Worm (Caenorhabditis elegans) whole organism, late embryonic: Measurements from ENCODE around the gene T26A5.2.

Experiments
- C38D4.7 ChIP-seq: fragments of 200-800 bp; sonication (Bioruptor generic); optimal IDR thresholded peaks from 2 replicates; lab custom pipeline; 2018; ENCODE audit warnings: mild to moderate bottlenecking, missing genetic modification characterization, moderate library complexity, missing compliant biosample characterization
- K02D7.2 ChIP-seq: sonication (generic microtip); optimal IDR thresholded peaks from 2 replicates; lab custom pipeline; 2017; ENCODE audit warnings: mild to moderate bottlenecking, missing genetic modification characterization, missing compliant biosample characterization
- Y22D7AL.16 ChIP-seq: sonication (generic microtip); optimal IDR thresholded peaks from 2 replicates; lab custom pipeline; 2016; ENCODE audit warnings: missing genetic modification characterization, missing compliant biosample characterization
- ahr-1 ChIP-seq: sonication (generic microtip); optimal IDR thresholded peaks from 2 replicates; lab custom pipeline; 2016; ENCODE audit warnings: missing genetic modification characterization, missing compliant biosample characterization
- dmd-4 ChIP-seq: sonication (generic microtip); optimal IDR thresholded peaks from 2 replicates; lab custom pipeline; 2016; ENCODE audit warnings: borderline replicate concordance, missing genetic modification characterization, missing compliant biosample characterization
- dve-1 ChIP-seq: sonication (generic microtip); optimal IDR thresholded peaks from 2 replicates; lab custom pipeline; 2017; ENCODE audit warnings: antibody characterized with exemption, mild to moderate bottlenecking, missing genetic modification characterization, missing compliant biosample characterization
- fkh-10 ChIP-seq: fragments of 150-350 bp; optimal IDR thresholded peaks from 2 replicates; lab custom pipeline; 2014; ENCODE audit warnings: missing biosample characterization, missing genetic modification reagents, missing genetic modification characterization
- hlh-6 ChIP-seq: sonication (generic microtip); optimal IDR thresholded peaks from 2 replicates; lab custom pipeline; 2016; ENCODE audit warnings: missing genotype, missing genetic modification characterization, missing compliant biosample characterization
- nfya-1 ChIP-seq: sonication (generic microtip); optimal IDR thresholded peaks from 2 replicates; lab custom pipeline; 2017; ENCODE audit warnings: missing genetic modification characterization, mild to moderate bottlenecking, missing compliant biosample characterization, antibody characterized with exemption, moderate library complexity
- nhr-11 ChIP-seq: fragments of 150-350 bp; optimal IDR thresholded peaks from 2 replicates; lab custom pipeline; 2014; ENCODE audit warnings: missing biosample characterization, missing genetic modification characterization
- pax-1 ChIP-seq: fragments of 150-350 bp; optimal IDR thresholded peaks from 2 replicates; lab custom pipeline; 2014; ENCODE audit warnings: missing biosample characterization, missing genetic modification characterization
- pha-2 ChIP-seq: sonication (generic microtip); optimal IDR thresholded peaks from 2 replicates; lab custom pipeline; 2017; ENCODE audit warnings: mild to moderate bottlenecking, missing genetic modification characterization, missing compliant biosample characterization
- unc-55 ChIP-seq: sonication (generic microtip); optimal IDR thresholded peaks from 2 replicates; lab custom pipeline; 2017; ENCODE audit warnings: missing biosample characterization, missing genetic modification reagents, missing genetic modification characterization

ce11 chrIII:6454183-6454582 lies 12.9 kb upstream of the T26A5.2 start, which contains the start of gene jhdm-1:
- TF ChIP-seq fkh-10 (no peak), nfya-1 (tag; lab: Kevin White, UChicago) (no peak), K02D7.2 (tag; lab: Kevin White, UChicago) (no peak), dmd-4 (tag; lab: Kevin White, UChicago) (no peak), ahr-1 (tag; lab: Kevin White, UChicago) (no peak), hlh-6 (no peak), dve-1 (tag; lab: Kevin White, UChicago) (no peak), Y22D7AL.16 (tag; lab: Kevin White, UChicago) (no peak), pax-1 (no peak), nhr-11 (tag; lab: Kevin White, UChicago) (no peak), unc-55 (GFP tag; lab: Kevin White, UChicago) (no peak), C38D4.7 (GFP tag; lab: Kevin White, UChicago) (no peak), pha-2 (tag; lab: Kevin White, UChicago) (no peak)
